Fruit fly (Drosophila melanogaster) whole organism, embryonic: ENCODE data around the gene CG32333.

Experiments
- ATbp ChIP-seq: fragments of 200-800 bp; sonication (Bioruptor generic); optimal IDR thresholded peaks from 2 replicates; lab custom pipeline; 2017; ENCODE audit warnings: missing biosample characterization, mild to moderate bottlenecking, missing genetic modification characterization, missing genetic modification reagents
- Ada2b ChIP-seq: fragments of 200-800 bp; sonication (Bioruptor generic); IDR thresholded peaks from 2 replicates; pipeline ENCODE4 v1.3.6; 2022; ENCODE audit warnings: missing biosample characterization, missing genetic modification characterization
- Bgb ChIP-seq: fragments of 200-800 bp; sonication (Bioruptor generic); IDR thresholded peaks from 2 replicates; pipeline ENCODE4 v1.3.6; 2022; ENCODE audit warnings: missing biosample characterization, missing genetic modification characterization; ENCODE audit not compliant: partially characterized antibody
- CG10366 ChIP-seq: fragments of 200-800 bp; sonication (Bioruptor generic); IDR thresholded peaks from 2 replicates; pipeline ENCODE4 v1.3.6; 2022; ENCODE audit warnings: missing biosample characterization, missing genetic modification characterization
- CG10654 ChIP-seq: fragments of 200-800 bp; sonication (Bioruptor generic); optimal IDR thresholded peaks from 2 replicates; lab custom pipeline; 2016; ENCODE audit warnings: missing biosample characterization, missing genetic modification characterization
- CG11560 ChIP-seq: fragments of 200-800 bp; sonication (Bioruptor generic); IDR thresholded peaks from 3 replicates; pipeline ENCODE4 v1.3.6; 2022; ENCODE audit warnings: missing biosample characterization, missing genetic modification characterization
- CG11695 ChIP-seq: fragments of 200-800 bp; sonication (Bioruptor generic); IDR thresholded peaks from 3 replicates; pipeline ENCODE4 v1.3.6; 2022; ENCODE audit warnings: missing biosample characterization, missing genetic modification characterization
- CG14965 ChIP-seq: fragments of 200-800 bp; sonication (Bioruptor generic); optimal IDR thresholded peaks from 2 replicates; lab custom pipeline; 2016; ENCODE audit warnings: missing biosample characterization, missing genetic modification characterization, borderline replicate concordance
- CG16813 ChIP-seq: fragments of 200-800 bp; sonication (Bioruptor generic); IDR thresholded peaks from 3 replicates; pipeline ENCODE4 v1.3.6; 2022; ENCODE audit warnings: missing biosample characterization, missing genetic modification characterization; ENCODE audit not compliant: partially characterized antibody
- CG16863 ChIP-seq: fragments of 200-800 bp; sonication (Bioruptor generic); optimal IDR thresholded peaks from 3 replicates; lab custom pipeline; 2016; ENCODE audit warnings: missing biosample characterization, missing genetic modification characterization
- CG18764 ChIP-seq: fragments of 200-800 bp; sonication (Bioruptor generic); optimal IDR thresholded peaks from 3 replicates; lab custom pipeline; 2016; ENCODE audit warnings: missing biosample characterization, missing genetic modification characterization
- CG2120 ChIP-seq: fragments of 200-800 bp; sonication (Bioruptor generic); optimal IDR thresholded peaks from 3 replicates; lab custom pipeline; 2016; ENCODE audit warnings: missing biosample characterization, missing genetic modification characterization
- CG34376 ChIP-seq: fragments of 200-800 bp; sonication (Bioruptor generic); optimal IDR thresholded peaks from 2 replicates; lab custom pipeline; 2018; ENCODE audit warnings: missing biosample characterization, mild to moderate bottlenecking, missing genetic modification characterization
- CG4424 ChIP-seq: fragments of 200-800 bp; sonication (Bioruptor generic); optimal IDR thresholded peaks from 3 replicates; lab custom pipeline; 2016; ENCODE audit warnings: missing biosample characterization, missing genetic modification characterization
- CG4707 ChIP-seq: fragments of 200-800 bp; sonication (Bioruptor generic); optimal IDR thresholded peaks from 2 replicates; lab custom pipeline; 2018; ENCODE audit warnings: missing biosample characterization, mild to moderate bottlenecking, missing genetic modification characterization, moderate library complexity
- CG4854 ChIP-seq: fragments of 200-800 bp; sonication (Bioruptor generic); optimal IDR thresholded peaks from 2 replicates; lab custom pipeline; 2016; ENCODE audit warnings: missing biosample characterization, missing genetic modification characterization, inconsistent platforms
- CG6654 ChIP-seq: fragments of 200-800 bp; sonication (Bioruptor generic); optimal IDR thresholded peaks from 2 replicates; lab custom pipeline; 2017; ENCODE audit warnings: missing biosample characterization, mild to moderate bottlenecking, missing genetic modification characterization
- CG6813 ChIP-seq: fragments of 200-800 bp; sonication (Bioruptor generic); optimal IDR thresholded peaks from 2 replicates; lab custom pipeline; 2017; ENCODE audit warnings: missing biosample characterization, missing genetic modification characterization, mild to moderate bottlenecking, moderate library complexity, missing genetic modification reagents
- CG7556 ChIP-seq: fragments of 200-800 bp; sonication (Bioruptor generic); optimal IDR thresholded peaks from 2 replicates; lab custom pipeline; 2017; ENCODE audit warnings: missing biosample characterization, mild to moderate bottlenecking, missing genetic modification characterization
- CG7786 ChIP-seq: fragments of 200-800 bp; sonication (Bioruptor generic); optimal IDR thresholded peaks from 2 replicates; lab custom pipeline; 2016; ENCODE audit warnings: missing biosample characterization, missing genetic modification characterization
- Dip2 ChIP-seq: fragments of 200-800 bp; sonication (Bioruptor generic); IDR thresholded peaks from 2 replicates; pipeline ENCODE4 v1.3.6; 2022; ENCODE audit warnings: missing biosample characterization, missing genetic modification characterization
- Fer1 ChIP-seq: fragments of 200-800 bp; sonication (Bioruptor generic); optimal IDR thresholded peaks from 2 replicates; lab custom pipeline; 2017; ENCODE audit warnings: missing biosample characterization, mild to moderate bottlenecking, missing genetic modification characterization
- HmgZ ChIP-seq: fragments of 200-800 bp; sonication (Bioruptor generic); optimal IDR thresholded peaks from 2 replicates; lab custom pipeline; 2018; ENCODE audit warnings: missing biosample characterization, mild to moderate bottlenecking, missing genetic modification characterization
- Kr ChIP-seq: fragments of 200-800 bp; sonication (Bioruptor generic); optimal IDR thresholded peaks from 2 replicates; lab custom pipeline; 2017; ENCODE audit warnings: missing biosample characterization, mild to moderate bottlenecking, missing genetic modification characterization
- Mrtf ChIP-seq: fragments of 200-800 bp; sonication (Bioruptor generic); IDR thresholded peaks from 3 replicates; pipeline ENCODE4 v1.3.6; 2022; ENCODE audit warnings: missing biosample characterization, missing genetic modification characterization
- Oaz ChIP-seq: fragments of 200-800 bp; sonication (Bioruptor generic); IDR thresholded peaks from 2 replicates; pipeline ENCODE4 v1.3.6; 2022; ENCODE audit warnings: missing biosample characterization, missing genetic modification characterization
- Opbp ChIP-seq: fragments of 200-800 bp; sonication (Bioruptor generic); IDR thresholded peaks from 3 replicates; pipeline ENCODE4 v1.3.6; 2022; ENCODE audit warnings: missing biosample characterization, missing genetic modification characterization; ENCODE audit not compliant: partially characterized antibody
- Optix ChIP-seq: fragments of 200-800 bp; sonication (Bioruptor generic); IDR thresholded peaks from 3 replicates; pipeline ENCODE4 v1.3.6; 2022; ENCODE audit warnings: missing biosample characterization, missing genetic modification characterization
- Pdp1 ChIP-seq, 2 experiments: fragments of 200-800 bp; sonication (Bioruptor generic); optimal IDR thresholded peaks; 3 replicates each; lab custom pipeline; 2016; ENCODE audit warnings: missing biosample characterization in 2 of 2, missing genetic modification characterization in 2 of 2, mild to moderate bottlenecking in 1 of 2, moderate library complexity in 1 of 2
- Taf1 ChIP-seq: fragments of 200-800 bp; sonication (Bioruptor generic); IDR thresholded peaks from 2 replicates; pipeline ENCODE4 v1.3.6; 2022; ENCODE audit warnings: missing biosample characterization, missing genetic modification characterization
- corto ChIP-seq: fragments of 200-800 bp; sonication (Bioruptor generic); optimal IDR thresholded peaks from 2 replicates; lab custom pipeline; 2016; ENCODE audit warnings: missing biosample characterization, mild to moderate bottlenecking, missing genetic modification characterization, moderate library complexity
- crol ChIP-seq: fragments of 200-800 bp; sonication (Bioruptor generic); IDR thresholded peaks from 2 replicates; pipeline ENCODE4 v1.3.6; 2022; ENCODE audit warnings: missing biosample characterization, missing genetic modification characterization
- danr ChIP-seq: fragments of 200-800 bp; sonication (Bioruptor generic); IDR thresholded peaks from 2 replicates; pipeline ENCODE4 v1.3.6; 2022; ENCODE audit warnings: missing biosample characterization, missing genetic modification characterization
- exex ChIP-seq: fragments of 200-800 bp; sonication (Bioruptor generic); optimal IDR thresholded peaks from 4 replicates; lab custom pipeline; 2018; ENCODE audit warnings: missing biosample characterization, mild to moderate bottlenecking, missing genetic modification characterization, moderate library complexity
- eyg ChIP-seq: fragments of 200-800 bp; sonication (Bioruptor generic); optimal IDR thresholded peaks from 3 replicates; lab custom pipeline; 2016; ENCODE audit warnings: missing biosample characterization, missing genetic modification characterization
- fd102C ChIP-seq: fragments of 200-800 bp; sonication (Bioruptor generic); optimal IDR thresholded peaks from 2 replicates; lab custom pipeline; 2018; ENCODE audit warnings: missing biosample characterization, mild to moderate bottlenecking, missing genetic modification characterization, moderate library complexity
- gfzf ChIP-seq: fragments of 200-800 bp; sonication (Bioruptor generic); optimal IDR thresholded peaks from 2 replicates; lab custom pipeline; 2016; ENCODE audit warnings: missing biosample characterization, mild to moderate bottlenecking, missing genetic modification characterization, moderate library complexity
- hkb ChIP-seq, 2 experiments: fragments of 200-800 bp in 1 of 2; fragments of >200 bp in 1 of 2; sonication (Bioruptor generic) in 1 of 2; IDR thresholded peaks in 1 of 2; optimal IDR thresholded peaks in 1 of 2; 2 replicates each; pipeline versions ENCODE4 v1.3.6 to Lab custom; 2017 to 2022; ENCODE audit warnings: missing biosample characterization in 1 of 2, missing genetic modification characterization in 1 of 2
- lmd ChIP-seq: fragments of 200-800 bp; sonication (Bioruptor generic); IDR thresholded peaks from 2 replicates; pipeline ENCODE4 v1.3.6; 2022; ENCODE audit warnings: missing biosample characterization, missing genetic modification characterization
- oc ChIP-seq: fragments of 200-800 bp; sonication (Bioruptor generic); optimal IDR thresholded peaks from 2 replicates; lab custom pipeline; 2018; ENCODE audit warnings: missing biosample characterization, mild to moderate bottlenecking, missing genetic modification characterization, moderate library complexity
- org-1 ChIP-seq: fragments of 200-800 bp; sonication (Bioruptor generic); optimal IDR thresholded peaks from 2 replicates; lab custom pipeline; 2017; ENCODE audit warnings: missing biosample characterization, missing genetic modification characterization
- pros ChIP-seq: fragments of 200-800 bp; sonication (Bioruptor generic); optimal IDR thresholded peaks from 3 replicates; lab custom pipeline; 2019; ENCODE audit warnings: missing biosample characterization, mild to moderate bottlenecking, missing genetic modification characterization, moderate library complexity
- ro ChIP-seq: fragments of 200-800 bp; sonication (Bioruptor generic); IDR thresholded peaks from 2 replicates; pipeline ENCODE4 v1.3.6; 2022; ENCODE audit warnings: missing biosample characterization, missing genetic modification characterization
- sob ChIP-seq: fragments of 200-800 bp; sonication (Bioruptor generic); IDR thresholded peaks from 2 replicates; pipeline ENCODE4 v1.3.6; 2022; ENCODE audit warnings: missing biosample characterization, missing genetic modification characterization
- sug ChIP-seq: fragments of 200-800 bp; optimal IDR thresholded peaks from 2 replicates; lab custom pipeline; 2019; ENCODE audit warnings: missing biosample characterization, mild to moderate bottlenecking, missing genetic modification characterization, moderate library complexity
- trh ChIP-seq: fragments of 200-800 bp; sonication (Bioruptor generic); optimal IDR thresholded peaks from 2 replicates; lab custom pipeline; 2016; ENCODE audit warnings: missing biosample characterization, missing genetic modification characterization
- twi ChIP-seq: fragments of 200-800 bp; optimal IDR thresholded peaks from 2 replicates; lab custom pipeline; 2019; ENCODE audit warnings: missing biosample characterization, mild to moderate bottlenecking, missing genetic modification characterization, moderate library complexity
- yki ChIP-seq: fragments of >200 bp; optimal IDR thresholded peaks from 3 replicates; lab custom pipeline; 2018

CG32333 gene

DNA sequence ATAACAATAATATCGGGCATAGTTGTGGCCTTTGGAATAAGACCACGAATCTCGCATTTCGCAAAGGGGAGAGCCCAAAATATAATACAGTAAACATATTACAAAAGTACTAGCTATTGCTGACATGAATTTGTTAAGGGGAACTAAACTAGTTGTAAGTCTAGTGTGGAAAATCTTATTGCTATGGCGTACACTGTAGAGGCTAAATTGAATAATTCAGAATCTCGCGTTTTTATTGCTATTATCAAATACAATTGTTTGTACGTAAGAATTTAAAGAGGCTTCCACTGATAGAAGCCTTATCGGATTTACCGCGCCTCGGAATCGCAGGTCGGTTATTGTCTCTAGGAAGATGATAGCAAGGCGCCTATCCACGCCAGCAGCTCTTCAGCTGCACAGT lies 29.6 kb downstream of the CG32333 start:
- TF ChIP-seq sug (tag; lab: Kevin White, UChicago) (peak; percentile 9), Fer1 (GFP tag; lab: Kevin White, UChicago) (no peak), fd102C (GFP tag; lab: Kevin White, UChicago) (no peak), gfzf (GFP tag; lab: Kevin White, UChicago) (no peak), exex (tag; lab: Kevin White, UChicago) (peak; percentile 53), Pdp1 (GFP tag; optimal IDR thresholded peaks at IDR 0.05; lab: Kevin White, UChicago) (peak in 1 of 2 experiments; percentile 2), CG34376 (peak; percentile 28), CG2120 (GFP tag; lab: Kevin White, UChicago) (peak; percentile 13), org-1 (no peak)
- TF ChIP-seq, all 482 proteins: peak for 5

DNA sequence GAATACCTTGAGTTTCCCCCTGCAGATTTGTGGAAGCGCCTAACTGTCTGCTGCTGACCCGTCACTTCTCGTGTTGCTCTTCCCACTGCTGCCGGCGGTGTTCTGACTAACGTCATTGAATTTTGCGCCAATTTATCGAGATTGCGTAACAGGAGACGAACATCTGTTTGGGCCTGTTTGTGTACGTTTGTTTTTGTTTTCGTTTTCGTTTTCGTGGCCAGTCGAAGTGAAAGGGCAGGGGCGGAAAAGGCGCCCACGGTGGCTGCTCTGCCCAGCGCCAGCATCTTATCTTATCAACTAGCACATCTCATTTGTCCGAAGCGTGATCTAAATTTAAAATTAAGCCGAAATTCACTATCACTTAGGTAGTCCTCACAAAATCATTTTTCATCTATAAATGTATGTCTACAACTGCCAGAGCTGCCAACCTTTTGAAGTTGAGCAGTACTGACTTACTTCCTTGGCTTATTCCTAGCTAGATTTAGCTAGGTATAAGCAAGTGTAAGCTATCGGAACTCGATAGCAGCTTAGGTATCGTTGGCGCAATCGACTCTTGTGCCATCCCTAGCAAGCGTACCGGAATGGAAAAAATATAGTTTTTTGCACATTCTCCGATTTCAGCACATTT lies 31.4 kb downstream of the CG32333 start, which contains the start of the genes Ctr9 and Nt5a:
Gene Ctr9, plus strand, starts transcription at position 220 of the 628 bp plus-strand sequence.
Gene Nt5a, minus strand, starts transcription at position 414 of the 628 bp plus-strand sequence.
- TF ChIP-seq CG10366 (GFP tag; lab: Robert Waterston, UW), result no peak; the same call in 1 of the 2 replicates
- peak; percentile 27 for TF ChIP-seq CG16863 (GFP tag; lab: Kevin White, UChicago)
- peak; percentile 72 for TF ChIP-seq sob (GFP tag; lab: Robert Waterston, UW)
- peak; percentile 56 for TF ChIP-seq twi (tag; lab: Kevin White, UChicago)
- TF ChIP-seq Pdp1 (GFP tag; optimal IDR thresholded peaks at IDR 0.05; lab: Kevin White, UChicago), result peak; percentile 53 to 100
- no peak for TF ChIP-seq CG6654 (GFP tag; lab: Kevin White, UChicago)
- TF ChIP-seq Kr (GFP tag; lab: Kevin White, UChicago), result no peak
- no peak for TF ChIP-seq crol (GFP tag; lab: Robert Waterston, UW)
- no peak for TF ChIP-seq corto (GFP tag; lab: Kevin White, UChicago)
- TF ChIP-seq CG4707, result no peak
- TF ChIP-seq Dip2 (GFP tag; lab: Robert Waterston, UW), result no peak
- no peak for TF ChIP-seq CG11695 (GFP tag; lab: Robert Waterston, UW)
- no peak for TF ChIP-seq danr (GFP tag; lab: Robert Waterston, UW)
- TF ChIP-seq trh, result no peak
- no peak for TF ChIP-seq Mrtf (GFP tag; lab: Robert Waterston, UW)
- peak; percentile 76 for TF ChIP-seq CG16813 (GFP tag; lab: Robert Waterston, UW)
- TF ChIP-seq Bgb, result peak; percentile 85
- peak; percentile 88 for TF ChIP-seq HmgZ (tag; lab: Kevin White, UChicago)
- TF ChIP-seq CG10654 (GFP tag; lab: Kevin White, UChicago), result peak; percentile 33
- TF ChIP-seq CG6813 (GFP tag; lab: Kevin White, UChicago), result no peak
- TF ChIP-seq pros (GFP tag; lab: Kevin White, UChicago), result no peak
- TF ChIP-seq CG14965 (GFP tag; lab: Kevin White, UChicago), result no peak
- TF ChIP-seq CG7786 (GFP tag; lab: Kevin White, UChicago), result peak; percentile 52
- peak; percentile 24 for TF ChIP-seq hkb (optimal IDR thresholded peaks at IDR 0.05; lab: Kevin White, UChicago)
- peak; percentile 36; the same call in 1 of the 2 replicates for TF ChIP-seq hkb (GFP tag; IDR thresholded peaks at IDR 0.05; lab: Robert Waterston, UW)
- peak; percentile 26 for TF ChIP-seq eyg (GFP tag; lab: Kevin White, UChicago)
- peak; percentile 10 for TF ChIP-seq CG7556 (GFP tag; lab: Kevin White, UChicago)
- no peak for TF ChIP-seq Taf1 (GFP tag; lab: Robert Waterston, UW)
- TF ChIP-seq oc (tag; lab: Kevin White, UChicago), result no peak
- TF ChIP-seq CG4424, result peak; percentile 5
- no peak for TF ChIP-seq Oaz (GFP tag; lab: Robert Waterston, UW)
- TF ChIP-seq Optix, result no peak
- TF ChIP-seq Opbp (GFP tag; lab: Robert Waterston, UW), result peak; percentile 88
- TF ChIP-seq CG4854 (GFP tag; lab: Kevin White, UChicago), result peak; percentile 18
- TF ChIP-seq ro (GFP tag; lab: Robert Waterston, UW), result no peak
- TF ChIP-seq CG11560 (tag; lab: Robert Waterston, UW), result no peak
- TF ChIP-seq lmd (GFP tag; lab: Robert Waterston, UW), result no peak; the same call in 1 of the 2 replicates
- no peak for TF ChIP-seq ATbp (GFP tag; lab: Kevin White, UChicago)
- TF ChIP-seq yki, result no peak
- TF ChIP-seq Ada2b (GFP tag; lab: Robert Waterston, UW), result 0 out of 2 replicates have a peak, but pooled peaks have one; percentile 25
- TF ChIP-seq CG18764, result no peak
